Worm (Caenorhabditis elegans) whole organism, late embryonic: ENCODE measurements around the gene srh-199.

Experiments used
- ahr-1 ChIP-seq: sonication (generic microtip); optimal IDR thresholded peaks from 2 replicates; lab custom pipeline; 2016; ENCODE audit warnings: missing genetic modification characterization, missing compliant biosample characterization
- ama-1 ChIP-seq: fragments of 150-350 bp; optimal IDR thresholded peaks from 2 replicates; lab custom pipeline; 2014
- ceh-22 ChIP-seq: sonication (generic microtip); optimal IDR thresholded peaks from 2 replicates; lab custom pipeline; 2017; ENCODE audit warnings: missing biosample characterization, missing genetic modification characterization
- ceh-24 ChIP-seq: sonication (generic microtip); optimal IDR thresholded peaks from 2 replicates; lab custom pipeline; 2016; ENCODE audit warnings: mild to moderate bottlenecking, missing genetic modification characterization, missing compliant biosample characterization
- ceh-30 ChIP-seq: fragments of 150-350 bp; optimal IDR thresholded peaks from 2 replicates; lab custom pipeline; 2014; ENCODE audit warnings: missing biosample characterization, missing genetic modification characterization
- fkh-6 ChIP-seq: sonication (generic microtip); optimal IDR thresholded peaks from 2 replicates; lab custom pipeline; 2016; ENCODE audit warnings: missing genetic modification characterization, missing compliant biosample characterization
- nfya-1 ChIP-seq: sonication (generic microtip); optimal IDR thresholded peaks from 2 replicates; lab custom pipeline; 2017; ENCODE audit warnings: missing genetic modification characterization, mild to moderate bottlenecking, missing compliant biosample characterization, antibody characterized with exemption, moderate library complexity

- no peak for TF ChIP-seq ama-1 (lab: Kevin White, UChicago)
- TF ChIP-seq nfya-1 (tag; lab: Kevin White, UChicago) = no peak
- TF ChIP-seq ceh-24 (tag; lab: Kevin White, UChicago) = no peak
- no peak for TF ChIP-seq fkh-6 (tag; lab: Kevin White, UChicago)
- TF ChIP-seq ceh-22 (tag; lab: Kevin White, UChicago) = no peak
- TF ChIP-seq ceh-30 (tag; lab: Kevin White, UChicago) = no peak
- no peak for TF ChIP-seq ahr-1 (tag; lab: Kevin White, UChicago)
Observed at ce11 chrV:1756856-1757255, 5.5 kb upstream of the srh-199 start, which contains the start of gene clec-204.
